Fruit fly (Drosophila melanogaster) whole organism, pupa: Measurements from ENCODE around the gene CG14384.

Experiments
- CG10348 ChIP-seq: fragments of 200-800 bp; sonication (Bioruptor generic); IDR thresholded peaks from 2 replicates; pipeline ENCODE4 v1.3.6; 2022; ENCODE audit warnings: missing biosample characterization, missing genetic modification characterization
- CG12605 ChIP-seq: fragments of 200-800 bp; sonication (Bioruptor generic); IDR thresholded peaks from 2 replicates; pipeline ENCODE4 v1.3.6; 2022; ENCODE audit warnings: missing biosample characterization, missing genetic modification characterization
- CG13204 ChIP-seq: fragments of 200-800 bp; sonication (Bioruptor generic); optimal IDR thresholded peaks from 2 replicates; lab custom pipeline; 2018; ENCODE audit warnings: missing biosample characterization, mild to moderate bottlenecking, missing genetic modification characterization, moderate library complexity
- CG14655 ChIP-seq: fragments of 200-800 bp; sonication (Bioruptor generic); optimal IDR thresholded peaks from 3 replicates; lab custom pipeline; 2017; ENCODE audit warnings: mild to moderate bottlenecking, missing biosample characterization, missing genetic modification reagents, missing genetic modification characterization
- CG15710 ChIP-seq: fragments of 200-800 bp; sonication (Bioruptor generic); optimal IDR thresholded peaks from 2 replicates; lab custom pipeline; 2018; ENCODE audit warnings: missing biosample characterization, mild to moderate bottlenecking, missing genetic modification characterization, moderate library complexity
- CG17806 ChIP-seq: fragments of 200-800 bp; sonication (Bioruptor generic); optimal IDR thresholded peaks from 2 replicates; lab custom pipeline; 2018; ENCODE audit warnings: missing biosample characterization, mild to moderate bottlenecking, missing genetic modification characterization, moderate library complexity
- CG32121 ChIP-seq: fragments of 200-800 bp; sonication (Bioruptor generic); IDR thresholded peaks from 2 replicates; pipeline ENCODE4 v1.3.6; 2022; ENCODE audit warnings: missing biosample characterization, missing genetic modification characterization
- CG34367 ChIP-seq: fragments of 200-800 bp; sonication (Bioruptor generic); optimal IDR thresholded peaks from 2 replicates; lab custom pipeline; 2018; ENCODE audit warnings: missing biosample characterization, mild to moderate bottlenecking, missing genetic modification characterization
- CG4496 ChIP-seq: fragments of 200-800 bp; sonication (Bioruptor generic); IDR thresholded peaks from 3 replicates; pipeline ENCODE4 v1.3.6; 2022; ENCODE audit warnings: missing biosample characterization, missing genetic modification characterization
- CG8159 ChIP-seq: fragments of 200-800 bp; sonication (Bioruptor generic); optimal IDR thresholded peaks from 3 replicates; lab custom pipeline; 2018; ENCODE audit warnings: missing biosample characterization, mild to moderate bottlenecking, missing genetic modification characterization, moderate library complexity
- CG8301 ChIP-seq: fragments of 200-800 bp; sonication (Bioruptor generic); optimal IDR thresholded peaks from 2 replicates; lab custom pipeline; 2018; ENCODE audit warnings: missing biosample characterization, mild to moderate bottlenecking, missing genetic modification characterization
- CG9948 ChIP-seq: fragments of 200-800 bp; sonication (Bioruptor generic); optimal IDR thresholded peaks from 2 replicates; lab custom pipeline; 2018; ENCODE audit warnings: missing biosample characterization, mild to moderate bottlenecking, missing genetic modification characterization, moderate library complexity
- D1 ChIP-seq: fragments of 200-800 bp; sonication (Bioruptor generic); optimal IDR thresholded peaks from 2 replicates; lab custom pipeline; 2018; ENCODE audit warnings: missing biosample characterization, mild to moderate bottlenecking, missing genetic modification characterization, moderate library complexity
- EcR ChIP-seq: fragments of 200-800 bp; sonication (Bioruptor generic); optimal IDR thresholded peaks from 3 replicates; lab custom pipeline; 2019; ENCODE audit warnings: missing biosample characterization, missing genetic modification characterization, mild to moderate bottlenecking, moderate library complexity, missing genetic modification reagents
- Ets98B ChIP-seq: fragments of 200-800 bp; sonication (Bioruptor generic); IDR thresholded peaks from 2 replicates; pipeline ENCODE4 v1.3.6; 2022; ENCODE audit warnings: missing biosample characterization, missing genetic modification characterization
- Pif1A ChIP-seq: fragments of 200-800 bp; sonication (Bioruptor generic); optimal IDR thresholded peaks from 3 replicates; lab custom pipeline; 2016; ENCODE audit warnings: missing biosample characterization, missing genetic modification characterization
- Pif1B ChIP-seq: fragments of 200-800 bp; sonication (Bioruptor generic); optimal IDR thresholded peaks from 3 replicates; lab custom pipeline; 2016; ENCODE audit warnings: missing biosample characterization, missing genetic modification characterization
- Snoo ChIP-seq: fragments of 200-800 bp; sonication (Bioruptor generic); optimal IDR thresholded peaks from 3 replicates; lab custom pipeline; 2017; ENCODE audit warnings: missing biosample characterization, mild to moderate bottlenecking, missing genetic modification characterization, inconsistent platforms
- fd96Ca ChIP-seq: fragments of 200-800 bp; sonication (Bioruptor generic); IDR thresholded peaks from 3 replicates; pipeline ENCODE4 v1.3.6; 2022; ENCODE audit warnings: missing biosample characterization, missing genetic modification characterization
- gl ChIP-seq: fragments of 200-800 bp; sonication (Bioruptor generic); optimal IDR thresholded peaks from 2 replicates; lab custom pipeline; 2018; ENCODE audit warnings: missing biosample characterization, mild to moderate bottlenecking, missing genetic modification characterization
- rn ChIP-seq: fragments of 200-800 bp; sonication (Bioruptor generic); IDR thresholded peaks from 2 replicates; pipeline ENCODE4 v1.3.6; 2022; ENCODE audit warnings: missing biosample characterization, missing genetic modification characterization

The CG14384 gene

dm6 chr3R:12982982-12983633 is 15.6 kb upstream of the CG14384 start:
- TF ChIP-seq CG17806 (tag; lab: Kevin White, UChicago) (no peak), CG10348 (GFP tag; lab: Robert Waterston, UW) (no peak), CG4496 (GFP tag; lab: Robert Waterston, UW) (no peak; the same call in 2 of the 3 replicates), CG13204 (GFP tag; lab: Kevin White, UChicago) (no peak), CG12605 (GFP tag; lab: Robert Waterston, UW) (peak; percentile 49; the same call in 1 of the 2 replicates)

- TF ChIP-seq CG13204 (GFP tag; lab: Kevin White, UChicago) (no peak), CG32121 (GFP tag; lab: Robert Waterston, UW) (peak; percentile 74), CG17806 (tag; lab: Kevin White, UChicago) (peak; percentile 63), gl (tag; lab: Kevin White, UChicago) (peak; percentile 52), CG12605 (GFP tag; lab: Robert Waterston, UW) (peak; percentile 64), CG4496 (GFP tag; lab: Robert Waterston, UW) (peak; percentile 79), Pif1B (peak; percentile 67), CG10348 (GFP tag; lab: Robert Waterston, UW) (peak; percentile 13; the same call in 1 of the 2 replicates), CG14655 (GFP tag; lab: Kevin White, UChicago) (no peak), Pif1A (GFP tag; lab: Kevin White, UChicago) (peak; percentile 29), EcR (peak; percentile 84), fd96Ca (GFP tag; lab: Robert Waterston, UW) (peak; percentile 59; the same call in 1 of the 3 replicates), CG8301 (peak; percentile 69), D1 (tag; lab: Kevin White, UChicago) (peak; percentile 74), CG9948 (peak; percentile 56), Ets98B (GFP tag; lab: Robert Waterston, UW) (peak; percentile 75), rn (GFP tag; lab: Robert Waterston, UW) (peak; percentile 27; the same call in 1 of the 2 replicates), CG8159 (tag; lab: Kevin White, UChicago) (peak; percentile 69), CG34367 (tag; lab: Kevin White, UChicago) (peak; percentile 64), Snoo (tag; lab: Kevin White, UChicago) (peak; percentile 51), CG15710 (tag; lab: Kevin White, UChicago) (peak; percentile 67)
Measured at dm6 chr3R:12982167-12982981, 14.9 kb upstream of the CG14384 start.

- TF ChIP-seq Pif1A (GFP tag; lab: Kevin White, UChicago) (peak; percentile 80), D1 (tag; lab: Kevin White, UChicago) (no peak), EcR (peak; percentile 91), fd96Ca (GFP tag; lab: Robert Waterston, UW) (peak; percentile 43; the same call in 1 of the 3 replicates), CG14655 (GFP tag; lab: Kevin White, UChicago) (peak; percentile 86), CG13204 (GFP tag; lab: Kevin White, UChicago) (peak; percentile 36), Snoo (tag; lab: Kevin White, UChicago) (peak; percentile 66), CG4496 (GFP tag; lab: Robert Waterston, UW) (peak; percentile 73; the same call in 2 of the 3 replicates), CG32121 (GFP tag; lab: Robert Waterston, UW) (peak; percentile 75), CG34367 (tag; lab: Kevin White, UChicago) (peak; percentile 65), CG8159 (tag; lab: Kevin White, UChicago) (peak; percentile 87), CG15710 (tag; lab: Kevin White, UChicago) (peak; percentile 72), CG10348 (GFP tag; lab: Robert Waterston, UW) (no peak), rn (GFP tag; lab: Robert Waterston, UW) (0 out of 2 replicates have a peak, but pooled peaks have one; percentile 17), Pif1B (peak; percentile 46), CG17806 (tag; lab: Kevin White, UChicago) (peak; percentile 73), gl (tag; lab: Kevin White, UChicago) (no peak), CG12605 (GFP tag; lab: Robert Waterston, UW) (peak; percentile 54; the same call in 1 of the 2 replicates), Ets98B (GFP tag; lab: Robert Waterston, UW) (peak; percentile 29), CG8301 (peak; percentile 76), CG9948 (peak; percentile 76)
Measured at dm6 chr3R:12981334-12982166, 14.0 kb upstream of the CG14384 start.

dm6 chr3R:12980628-12981219 is 13.2 kb upstream of the CG14384 start, which contains the start of gene Paip2:
Gene Paip2, plus strand, starts transcription at chr3R:12980792.
- TF ChIP-seq CG4496 (GFP tag; lab: Robert Waterston, UW) (0 out of 3 replicates have a peak, but pooled peaks have one; percentile 28), CG34367 (tag; lab: Kevin White, UChicago) (no peak)
